Fruit fly (Drosophila melanogaster) whole organism, prepupa: ENCODE data around the gene DppIII.

Experiments used
- Blimp-1 ChIP-seq: fragments of 200-800 bp; sonication (Bioruptor generic); optimal IDR thresholded peaks from 3 replicates; lab custom pipeline; 2017; ENCODE audit warnings: missing biosample characterization, missing genetic modification characterization, mild to moderate bottlenecking, moderate library complexity, missing genetic modification reagents
- CG34406 ChIP-seq: fragments of 200-800 bp; sonication (Bioruptor generic); optimal IDR thresholded peaks from 3 replicates; lab custom pipeline; 2016; ENCODE audit warnings: missing biosample characterization, missing genetic modification characterization
- Eip93F ChIP-seq: fragments of 200-800 bp; sonication (Bioruptor generic); optimal IDR thresholded peaks from 2 replicates; lab custom pipeline; 2016; ENCODE audit warnings: missing biosample characterization, mild to moderate bottlenecking, missing genetic modification characterization
- Ets96B ChIP-seq: fragments of 200-800 bp; optimal IDR thresholded peaks from 2 replicates; lab custom pipeline; 2019; ENCODE audit warnings: missing biosample characterization, mild to moderate bottlenecking, missing genetic modification characterization, moderate library complexity
- Gug ChIP-seq: fragments of 200-800 bp; sonication (Bioruptor generic); IDR thresholded peaks from 2 replicates; pipeline ENCODE4 v1.3.6; 2022; ENCODE audit warnings: missing biosample characterization, missing genetic modification characterization
- Lpt ChIP-seq: fragments of 200-800 bp; sonication (Bioruptor generic); optimal IDR thresholded peaks from 3 replicates; lab custom pipeline; 2016; ENCODE audit warnings: missing biosample characterization, missing genetic modification characterization
- dac ChIP-seq: fragments of 200-800 bp; sonication (Bioruptor generic); optimal IDR thresholded peaks from 2 replicates; lab custom pipeline; 2017; ENCODE audit warnings: missing biosample characterization, mild to moderate bottlenecking, missing genetic modification characterization

dm6 chr3R:8355579-8355978 lies 11.4 kb downstream of the DppIII start:
- TF ChIP-seq Blimp-1 (GFP tag; lab: Kevin White, UChicago) (no peak), dac (GFP tag; lab: Kevin White, UChicago) (peak; percentile 62), Lpt (GFP tag; lab: Kevin White, UChicago) (peak; percentile 83), CG34406 (GFP tag; lab: Kevin White, UChicago) (peak; percentile 88), Eip93F (GFP tag; lab: Kevin White, UChicago) (no peak), Ets96B (tag; lab: Kevin White, UChicago) (peak; percentile 89), Gug (GFP tag; lab: Robert Waterston, UW) (peak; percentile 77)
